Fruit fly (Drosophila melanogaster): ENCODE results near the gene CG14995.

dm6 chr3L:4049082-4049481, 54.0 kb downstream of the CG14995 start:
- no peak for TF ChIP-seq CG12605 (GFP tag; IDR thresholded peaks at IDR 0.05)
- no peak for TF ChIP-seq EcR (GFP tag; optimal IDR thresholded peaks at IDR 0.05)
- TF ChIP-seq Pif1B (GFP tag; optimal IDR thresholded peaks at IDR 0.05) = no peak
